Worm (Caenorhabditis elegans) whole organism, midembryonic: ENCODE measurements around the gene Y56A3A.41.

ENCODE experiments used
- T22C8.4 ChIP-seq: fragments of 200-800 bp; sonication (Bioruptor generic); IDR thresholded peaks from 2 replicates; pipeline ENCODE4 v1.3.6; 2022; ENCODE audit warnings: missing genetic modification characterization, missing compliant biosample characterization
- cog-1 ChIP-seq: sonication (generic microtip); optimal IDR thresholded peaks from 2 replicates; lab custom pipeline; 2016; ENCODE audit warnings: missing genetic modification characterization, missing compliant biosample characterization
- flt-1 ChIP-seq: fragments of 200-800 bp; sonication (Bioruptor generic); IDR thresholded peaks from 2 replicates; pipeline ENCODE4 v1.3.6; 2022; ENCODE audit warnings: missing genetic modification characterization, missing compliant biosample characterization
- klf-2 ChIP-seq: fragments of 200-800 bp; sonication (Bioruptor generic); conservative IDR thresholded peaks from 2 replicates; pipeline ENCODE4 v1.3.6; 2022; ENCODE audit warnings: missing genetic modification reagents, missing genetic modification characterization, missing compliant biosample characterization
- med-1 ChIP-seq: sonication (generic microtip); optimal IDR thresholded peaks from 2 replicates; lab custom pipeline; 2017; ENCODE audit warnings: missing genetic modification characterization, mild to moderate bottlenecking, missing compliant biosample characterization, antibody characterized with exemption, missing genetic modification reagents; ENCODE audit not compliant: insufficient read depth
- ref-1 ChIP-seq: fragments of 200-800 bp; sonication (Bioruptor generic); conservative IDR thresholded peaks from 2 replicates; pipeline ENCODE4 v1.3.6; 2022; ENCODE audit warnings: missing genetic modification reagents, missing genetic modification characterization, missing compliant biosample characterization
- tab-1 ChIP-seq: fragments of 200-800 bp; sonication (Bioruptor generic); IDR thresholded peaks from 2 replicates; pipeline ENCODE4 v1.3.6; 2022; ENCODE audit warnings: missing genetic modification characterization, missing compliant biosample characterization
- ztf-23 ChIP-seq: fragments of 200-800 bp; sonication (Bioruptor generic); IDR thresholded peaks from 2 replicates; pipeline ENCODE4 v1.3.6; 2022; ENCODE audit warnings: missing genetic modification reagents, missing genetic modification characterization, missing compliant biosample characterization
- ztf-29 ChIP-seq: fragments of 200-800 bp; sonication (Bioruptor generic); IDR thresholded peaks from 2 replicates; pipeline ENCODE4 v1.3.6; 2022; ENCODE audit warnings: missing genetic modification reagents, missing genetic modification characterization, missing compliant biosample characterization

The Y56A3A.41 gene

ce11 chrIII:11853533-11853932, 39.3 kb downstream of the Y56A3A.41 start:
- TF ChIP-seq med-1 (GFP tag; lab: Kevin White, UChicago), result no peak
- no peak for TF ChIP-seq tab-1 (GFP tag; lab: Robert Waterston, UW)
- TF ChIP-seq T22C8.4 (GFP tag; lab: Robert Waterston, UW), result no peak
- TF ChIP-seq ztf-23 (GFP tag; lab: Robert Waterston, UW), result no peak
- TF ChIP-seq flt-1 (GFP tag; lab: Robert Waterston, UW), result no peak
- TF ChIP-seq ztf-29, result no peak
- TF ChIP-seq cog-1 (tag; lab: Kevin White, UChicago), result no peak
- TF ChIP-seq ref-1 (GFP tag; lab: Robert Waterston, UW), result no peak
- TF ChIP-seq klf-2 (GFP tag; lab: Robert Waterston, UW), result no peak

DNA sequence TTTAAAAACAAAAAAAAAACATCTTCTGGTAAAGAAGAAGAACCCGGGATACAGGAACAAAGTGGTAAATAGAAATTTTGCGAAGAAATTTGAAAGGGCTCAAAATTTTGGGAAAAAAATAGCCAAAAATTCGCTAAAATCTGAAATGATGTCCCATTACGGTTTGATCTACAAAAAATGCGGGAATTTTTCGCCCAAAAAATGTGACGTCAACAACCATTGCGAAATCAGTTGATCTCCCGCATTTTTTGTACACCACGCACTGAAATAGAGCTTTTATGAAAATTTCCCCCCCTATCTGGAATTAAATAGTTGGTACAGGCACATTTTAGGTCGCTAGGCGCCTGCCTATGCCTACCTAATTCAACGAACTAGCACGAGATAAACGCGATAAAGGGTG, 43.2 kb downstream of the Y56A3A.41 start:
- no peak for TF ChIP-seq klf-2 (GFP tag; lab: Robert Waterston, UW)

ce11 chrIII:11848317-11848716, 44.5 kb downstream of the Y56A3A.41 start:
- no peak for TF ChIP-seq cog-1 (tag; lab: Kevin White, UChicago)
- peak; percentile 64; the same call in 1 of the 2 replicates for TF ChIP-seq flt-1 (GFP tag; lab: Robert Waterston, UW)
- no peak for TF ChIP-seq med-1 (GFP tag; lab: Kevin White, UChicago)
- TF ChIP-seq ref-1 (GFP tag; lab: Robert Waterston, UW), result 0 out of 2 replicates have a peak, but pooled peaks have one; percentile 25
- TF ChIP-seq tab-1 (GFP tag; lab: Robert Waterston, UW), result no peak
- peak; percentile 60; the same call in 1 of the 2 replicates for TF ChIP-seq klf-2 (GFP tag; lab: Robert Waterston, UW)
- no peak for TF ChIP-seq ztf-23 (GFP tag; lab: Robert Waterston, UW)
- TF ChIP-seq T22C8.4 (GFP tag; lab: Robert Waterston, UW), result peak; percentile 34; the same call in 1 of the 2 replicates

- no peak for TF ChIP-seq cog-1 (tag; lab: Kevin White, UChicago)
- TF ChIP-seq ztf-29, result no peak
- no peak for TF ChIP-seq flt-1 (GFP tag; lab: Robert Waterston, UW)
- no peak for TF ChIP-seq klf-2 (GFP tag; lab: Robert Waterston, UW)
- no peak for TF ChIP-seq med-1 (GFP tag; lab: Kevin White, UChicago)
- no peak for TF ChIP-seq T22C8.4 (GFP tag; lab: Robert Waterston, UW)
- no peak for TF ChIP-seq tab-1 (GFP tag; lab: Robert Waterston, UW)
- TF ChIP-seq ref-1 (GFP tag; lab: Robert Waterston, UW), result no peak
- no peak for TF ChIP-seq ztf-23 (GFP tag; lab: Robert Waterston, UW)
Observed at ce11 chrIII:11847658-11848202, 45.1 kb downstream of the Y56A3A.41 start, which contains the start of gene mif-1. Gene mif-1, plus strand, starts transcription at chrIII:11848152.

DNA sequence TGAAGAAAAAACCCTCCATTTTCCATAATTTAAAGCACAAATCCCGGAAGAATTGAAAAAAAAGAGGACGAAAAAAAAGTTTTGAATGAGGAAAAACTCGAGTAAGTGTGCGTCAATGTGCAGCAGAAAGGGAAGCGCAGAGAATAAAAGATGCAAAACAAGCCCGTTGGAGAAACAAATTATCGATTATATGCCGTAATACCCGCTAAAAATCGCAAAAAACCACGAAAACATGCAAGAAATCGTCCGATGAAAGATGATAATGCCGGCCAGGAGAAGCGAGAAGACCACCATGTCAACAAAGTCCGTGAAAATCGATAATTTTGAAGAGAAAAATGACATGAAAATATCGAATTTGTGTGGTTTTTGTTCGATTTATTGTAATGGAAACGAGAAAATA, 45.8 kb downstream of the Y56A3A.41 start:
- TF ChIP-seq cog-1 (tag; lab: Kevin White, UChicago) (no peak), klf-2 (GFP tag; lab: Robert Waterston, UW) (no peak), ref-1 (GFP tag; lab: Robert Waterston, UW) (no peak), T22C8.4 (GFP tag; lab: Robert Waterston, UW) (peak; percentile 64), ztf-29 (no peak), tab-1 (GFP tag; lab: Robert Waterston, UW) (no peak), ztf-23 (GFP tag; lab: Robert Waterston, UW) (no peak)

- TF ChIP-seq cog-1 (tag; lab: Kevin White, UChicago) (no peak), ref-1 (GFP tag; lab: Robert Waterston, UW) (no peak), flt-1 (GFP tag; lab: Robert Waterston, UW) (no peak), ztf-29 (no peak), med-1 (GFP tag; lab: Kevin White, UChicago) (no peak), ztf-23 (GFP tag; lab: Robert Waterston, UW) (no peak), T22C8.4 (GFP tag; lab: Robert Waterston, UW) (no peak), klf-2 (GFP tag; lab: Robert Waterston, UW) (no peak), tab-1 (GFP tag; lab: Robert Waterston, UW) (no peak)
Observed at ce11 chrIII:11846365-11846764, 46.5 kb downstream of the Y56A3A.41 start, which contains the start of gene ntl-3. Gene ntl-3, minus strand, starts transcription at chrIII:11846465.

- TF ChIP-seq tab-1 (GFP tag; lab: Robert Waterston, UW) (no peak), klf-2 (GFP tag; lab: Robert Waterston, UW) (no peak), flt-1 (GFP tag; lab: Robert Waterston, UW) (no peak), T22C8.4 (GFP tag; lab: Robert Waterston, UW) (no peak), ref-1 (GFP tag; lab: Robert Waterston, UW) (no peak), cog-1 (tag; lab: Kevin White, UChicago) (no peak), med-1 (GFP tag; lab: Kevin White, UChicago) (no peak), ztf-23 (GFP tag; lab: Robert Waterston, UW) (no peak), ztf-29 (no peak)
Observed at ce11 chrIII:11843007-11843406, 49.8 kb downstream of the Y56A3A.41 start.
